Fruit fly (Drosophila melanogaster): ENCODE results near the gene kni.
A peak's percentile ranks its signal among the peaks of the same experiment; 100 is the strongest.

Gene kni

dm6 chr3L:20695328-20695822 is at the start of gene kni:
TSS of gene kni (minus strand) at chr3L:20695378.
- TF ChIP-seq CTCF (optimal IDR thresholded peaks at IDR 0.05) (no peak), CG8478 (optimal IDR thresholded peaks at IDR 0.05) (no peak)

- TF ChIP-seq CTCF (optimal IDR thresholded peaks at IDR 0.05) (no peak), CG8478 (optimal IDR thresholded peaks at IDR 0.05) (no peak)
Measured at dm6 chr3L:20739414-20739813, 44.2 kb upstream of the kni start, which contains the start of gene Gr77a. TSS of gene Gr77a (minus strand) at chr3L:20739430.

dm6 chr3L:20737346-20737745 is 42.2 kb upstream of the kni start:
- TF ChIP-seq CG8478 (optimal IDR thresholded peaks at IDR 0.05) (no peak), CTCF (optimal IDR thresholded peaks at IDR 0.05) (no peak)

dm6 chr3L:20736266-20736665 is 41.1 kb upstream of the kni start:
- TF ChIP-seq CG8478 (optimal IDR thresholded peaks at IDR 0.05) (no peak), CTCF (optimal IDR thresholded peaks at IDR 0.05) (no peak)

- TF ChIP-seq CTCF (optimal IDR thresholded peaks at IDR 0.05) (no peak), CG8478 (optimal IDR thresholded peaks at IDR 0.05) (no peak)
Measured at dm6 chr3L:20734258-20734624, 39.1 kb upstream of the kni start.

dm6 chr3L:20733530-20734257 is 38.5 kb upstream of the kni start:
- TF ChIP-seq CTCF (optimal IDR thresholded peaks at IDR 0.05) = no peak
- no peak for TF ChIP-seq CG8478 (optimal IDR thresholded peaks at IDR 0.05)

dm6 chr3L:20732492-20732891 is 37.3 kb upstream of the kni start:
- TF ChIP-seq CTCF (optimal IDR thresholded peaks at IDR 0.05) = no peak
- TF ChIP-seq CG8478 (optimal IDR thresholded peaks at IDR 0.05) = no peak

dm6 chr3L:20730323-20731238 is 35.4 kb upstream of the kni start, which contains the start of gene CG13252:
TSS of gene CG13252 (plus strand) at chr3L:20730591.
- TF ChIP-seq CTCF (optimal IDR thresholded peaks at IDR 0.05) = no peak
- no peak for TF ChIP-seq CG8478 (optimal IDR thresholded peaks at IDR 0.05)

- no peak for TF ChIP-seq CG8478 (optimal IDR thresholded peaks at IDR 0.05)
- TF ChIP-seq CTCF (optimal IDR thresholded peaks at IDR 0.05) = no peak
Measured at dm6 chr3L:20729415-20729814, 34.2 kb upstream of the kni start.

- no peak for TF ChIP-seq CG8478 (optimal IDR thresholded peaks at IDR 0.05)
- no peak for TF ChIP-seq CTCF (optimal IDR thresholded peaks at IDR 0.05)
Measured at dm6 chr3L:20719100-20719499, 23.9 kb upstream of the kni start, which contains the start of gene cmpy. TSS of gene cmpy (minus strand) at chr3L:20719200.

- TF ChIP-seq CTCF (optimal IDR thresholded peaks at IDR 0.05) (no peak), CG8478 (optimal IDR thresholded peaks at IDR 0.05) (no peak)
Measured at dm6 chr3L:20713800-20714199, 18.6 kb upstream of the kni start, which contains the start of gene CG34260. TSS of gene CG34260 (plus strand) at chr3L:20714100.

- peak; percentile 84 to 95 for TF ChIP-seq CTCF (optimal IDR thresholded peaks at IDR 0.05)
- TF ChIP-seq CG8478 (optimal IDR thresholded peaks at IDR 0.05) = no peak
Measured at dm6 chr3L:20711397-20711796, 16.2 kb upstream of the kni start.

- no peak for TF ChIP-seq CG8478 (optimal IDR thresholded peaks at IDR 0.05)
- TF ChIP-seq CTCF (optimal IDR thresholded peaks at IDR 0.05) = no peak
Measured at dm6 chr3L:20710475-20711177, 15.4 kb upstream of the kni start.

- TF ChIP-seq CG8478 (optimal IDR thresholded peaks at IDR 0.05) = no peak
- no peak for TF ChIP-seq CTCF (optimal IDR thresholded peaks at IDR 0.05)
Measured at dm6 chr3L:20707217-20707616, 12.0 kb upstream of the kni start.

- TF ChIP-seq CTCF (optimal IDR thresholded peaks at IDR 0.05) = no peak
- no peak for TF ChIP-seq CG8478 (optimal IDR thresholded peaks at IDR 0.05)
Measured at dm6 chr3L:20700660-20701059, 5.5 kb upstream of the kni start.

Data from S2 (cell line).